Worm (Caenorhabditis elegans) whole organism, early embryonic: ENCODE data around the gene Y57G11C.8.

Experiments
- ama-1 ChIP-seq: fragments of 150-350 bp; optimal IDR thresholded peaks from 2 replicates; lab custom pipeline; 2014
- hmg-4 ChIP-seq: fragments of 200-800 bp; sonication (Bioruptor generic); optimal IDR thresholded peaks from 2 replicates; lab custom pipeline; 2018; ENCODE audit warnings: mild to moderate bottlenecking, missing genetic modification characterization, missing compliant biosample characterization
- hnd-1 ChIP-seq: sonication (generic microtip); optimal IDR thresholded peaks from 2 replicates; lab custom pipeline; 2016; ENCODE audit warnings: missing genetic modification characterization, missing compliant biosample characterization

DNA sequence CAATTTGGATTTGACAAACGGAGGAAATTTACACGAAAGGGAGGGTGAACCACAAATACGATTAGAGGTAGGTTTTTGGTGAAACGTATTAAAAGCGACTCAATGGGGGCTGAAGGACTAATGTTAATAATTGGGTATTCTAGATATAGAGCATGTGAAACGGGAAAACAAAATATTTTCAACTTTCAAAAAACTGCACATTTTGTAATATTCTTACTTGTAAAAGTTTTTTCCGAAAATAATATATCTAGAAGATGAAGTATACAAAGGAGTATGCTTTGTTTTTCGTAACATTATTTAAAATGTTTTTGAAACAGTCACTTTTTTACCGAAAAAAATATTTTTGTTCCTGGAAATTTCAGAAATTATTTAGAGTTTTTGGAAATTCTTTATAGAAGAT is 39.7 kb upstream of the Y57G11C.8 start:
- TF ChIP-seq hnd-1 (tag; lab: Kevin White, UChicago): no peak
- TF ChIP-seq hmg-4 (GFP tag; lab: Kevin White, UChicago): no peak
- TF ChIP-seq ama-1 (lab: Kevin White, UChicago): no peak
